Fruit fly (Drosophila melanogaster) ovary, adult (tissue): Measurements from ENCODE around the gene RacGAP84C.

Experiments
- CG17801 ChIP-seq: fragments of 200-800 bp; optimal IDR thresholded peaks from 2 replicates; lab custom pipeline; 2019; ENCODE audit warnings: missing biosample characterization, mild to moderate bottlenecking, missing genetic modification characterization, moderate library complexity; ENCODE audit not compliant: partially characterized antibody

RacGAP84C gene

dm6 chr3R:7285662-7286061 lies at the start of gene RacGAP84C:
Gene RacGAP84C, plus strand, starts transcription at chr3R:7285962.
- no peak for TF ChIP-seq CG17801 (GFP tag; lab: Kevin White, UChicago)

- no peak for TF ChIP-seq CG17801 (GFP tag; lab: Kevin White, UChicago)
Measured at dm6 chr3R:7241460-7241859, 44.3 kb upstream of the RacGAP84C start, which contains the start of gene CG14607. Gene CG14607, plus strand, starts transcription at chr3R:7241760.

dm6 chr3R:7246889-7247288 lies 38.9 kb upstream of the RacGAP84C start, which contains the start of the genes Noc3 and CG10053:
Gene Noc3, minus strand, starts transcription at chr3R:7246969.
Gene CG10053, plus strand, starts transcription at chr3R:7247090.
- TF ChIP-seq CG17801 (GFP tag; lab: Kevin White, UChicago): no peak

- peak; percentile 98 for TF ChIP-seq CG17801 (GFP tag; lab: Kevin White, UChicago)
Measured at dm6 chr3R:7249460-7249859, 36.3 kb upstream of the RacGAP84C start, which contains the start of the genes CG1227 and Dtwd2. Gene CG1227, minus strand, starts transcription at chr3R:7249738. Gene Dtwd2, plus strand, starts transcription at chr3R:7249795.

dm6 chr3R:7251857-7252256 lies 33.9 kb upstream of the RacGAP84C start, which contains the start of gene Obp84a:
Gene Obp84a, minus strand, starts transcription at chr3R:7251957.
- TF ChIP-seq CG17801 (GFP tag; lab: Kevin White, UChicago): no peak

dm6 chr3R:7259554-7259953 lies 26.2 kb upstream of the RacGAP84C start:
- no peak for TF ChIP-seq CG17801 (GFP tag; lab: Kevin White, UChicago)

dm6 chr3R:7265567-7266208 lies 20.1 kb upstream of the RacGAP84C start, which contains the start of the genes Gld and Syt4:
Gene Gld, minus strand, starts transcription at chr3R:7265703.
Gene Syt4, plus strand, starts transcription at chr3R:7266065.
- TF ChIP-seq CG17801 (GFP tag; lab: Kevin White, UChicago): no peak

- TF ChIP-seq CG17801 (GFP tag; lab: Kevin White, UChicago): no peak
Measured at dm6 chr3R:7274973-7275525, 10.7 kb upstream of the RacGAP84C start.

dm6 chr3R:7276782-7277181 lies 9.0 kb upstream of the RacGAP84C start:
- no peak for TF ChIP-seq CG17801 (GFP tag; lab: Kevin White, UChicago)

- TF ChIP-seq CG17801 (GFP tag; lab: Kevin White, UChicago): no peak
Measured at dm6 chr3R:7282244-7282890, 3.4 kb upstream of the RacGAP84C start.

- TF ChIP-seq CG17801 (GFP tag; lab: Kevin White, UChicago): no peak
Measured at dm6 chr3R:7304455-7305088, 18.8 kb downstream of the RacGAP84C start, which contains the start of gene CG42544. Gene CG42544, plus strand, starts transcription at chr3R:7304592.

- no peak for TF ChIP-seq CG17801 (GFP tag; lab: Kevin White, UChicago)
Measured at dm6 chr3R:7306539-7307192, 20.9 kb downstream of the RacGAP84C start.

dm6 chr3R:7309579-7310037 lies 23.8 kb downstream of the RacGAP84C start, which contains the start of gene rn:
Gene rn, minus strand, starts transcription at chr3R:7309629.
- no peak for TF ChIP-seq CG17801 (GFP tag; lab: Kevin White, UChicago)

dm6 chr3R:7310576-7310975 lies 24.8 kb downstream of the RacGAP84C start:
- TF ChIP-seq CG17801 (GFP tag; lab: Kevin White, UChicago): no peak
